Worm (Caenorhabditis elegans): ENCODE data around the gene str-249.

DNA sequence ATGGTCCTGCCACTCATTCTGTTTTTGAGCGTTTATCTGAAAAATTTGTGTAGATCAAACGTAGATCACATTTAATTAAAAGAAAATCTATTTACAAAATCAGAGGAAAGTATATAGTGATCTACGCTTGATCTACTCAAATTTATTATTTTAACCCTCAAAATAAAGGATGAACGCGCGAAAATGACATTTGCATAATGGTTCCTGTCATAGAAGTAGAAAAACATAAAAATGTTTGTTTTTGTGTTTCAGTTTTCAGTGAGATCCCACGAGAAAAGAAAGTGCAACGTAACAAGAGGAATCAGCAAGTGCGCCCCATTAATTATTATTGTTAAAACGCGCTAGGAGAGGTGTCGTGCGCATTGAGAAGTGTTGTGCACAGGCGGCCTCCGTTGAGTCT lies 24.7 kb upstream of the str-249 start:
- TF ChIP-seq ama-1 (optimal IDR thresholded peaks at IDR 0.05) (no peak), scrt-1 (GFP tag; IDR thresholded peaks at IDR 0.05) (no peak)
